Fruit fly (Drosophila melanogaster) whole organism, embryonic: ENCODE measurements around the gene M6.

Source experiments
- Aef1 ChIP-seq: fragments of 200-800 bp; sonication (Bioruptor generic); IDR thresholded peaks from 3 replicates; pipeline ENCODE4 v1.3.6; 2022; ENCODE audit warnings: missing biosample characterization, missing genetic modification characterization
- Bgb ChIP-seq: fragments of 200-800 bp; sonication (Bioruptor generic); IDR thresholded peaks from 2 replicates; pipeline ENCODE4 v1.3.6; 2022; ENCODE audit warnings: missing biosample characterization, missing genetic modification characterization; ENCODE audit not compliant: partially characterized antibody
- CG10565 ChIP-seq: fragments of 200-800 bp; sonication (Bioruptor generic); optimal IDR thresholded peaks from 3 replicates; lab custom pipeline; 2016; ENCODE audit warnings: missing biosample characterization, mild to moderate bottlenecking, missing genetic modification characterization
- CG10959 ChIP-seq: fragments of 200-800 bp; sonication (Bioruptor generic); IDR thresholded peaks from 2 replicates; pipeline ENCODE4 v1.3.6; 2022; ENCODE audit warnings: missing biosample characterization, missing genetic modification characterization
- CG11247 ChIP-seq: fragments of 200-800 bp; sonication (Bioruptor generic); IDR thresholded peaks from 2 replicates; pipeline ENCODE4 v1.3.6; 2022; ENCODE audit warnings: missing biosample characterization, missing genetic modification characterization
- CG14667 ChIP-seq: fragments of 200-800 bp; sonication (Bioruptor generic); IDR thresholded peaks from 2 replicates; pipeline ENCODE4 v1.3.6; 2022; ENCODE audit warnings: missing biosample characterization, missing genetic modification characterization
- CG14965 ChIP-seq: fragments of 200-800 bp; sonication (Bioruptor generic); optimal IDR thresholded peaks from 2 replicates; lab custom pipeline; 2016; ENCODE audit warnings: missing biosample characterization, missing genetic modification characterization, borderline replicate concordance
- CG15601 ChIP-seq: fragments of 200-800 bp; sonication (Bioruptor generic); optimal IDR thresholded peaks from 3 replicates; lab custom pipeline; 2019; ENCODE audit warnings: missing biosample characterization, mild to moderate bottlenecking, missing genetic modification characterization, moderate library complexity
- CG1602 ChIP-seq: fragments of 200-800 bp; sonication (Bioruptor generic); optimal IDR thresholded peaks from 3 replicates; lab custom pipeline; 2016; ENCODE audit warnings: missing biosample characterization, missing genetic modification characterization
- CG1647 ChIP-seq: fragments of 200-800 bp; sonication (Bioruptor generic); optimal IDR thresholded peaks from 3 replicates; lab custom pipeline; 2016; ENCODE audit warnings: missing biosample characterization, missing genetic modification characterization
- CG18764 ChIP-seq: fragments of 200-800 bp; sonication (Bioruptor generic); optimal IDR thresholded peaks from 3 replicates; lab custom pipeline; 2016; ENCODE audit warnings: missing biosample characterization, missing genetic modification characterization
- CG31388 ChIP-seq: fragments of 200-800 bp; sonication (Bioruptor generic); optimal IDR thresholded peaks from 2 replicates; lab custom pipeline; 2016; ENCODE audit warnings: missing biosample characterization, missing genetic modification characterization
- CG3281 ChIP-seq: fragments of 200-800 bp; sonication (Bioruptor generic); optimal IDR thresholded peaks from 3 replicates; lab custom pipeline; 2017; ENCODE audit warnings: missing biosample characterization, mild to moderate bottlenecking, missing genetic modification characterization
- CG4360 ChIP-seq: fragments of 200-800 bp; sonication (Bioruptor generic); IDR thresholded peaks from 2 replicates; pipeline ENCODE4 v1.3.6; 2022; ENCODE audit warnings: missing biosample characterization, missing genetic modification characterization
- CG6854 ChIP-seq: fragments of 200-800 bp; sonication (Bioruptor generic); optimal IDR thresholded peaks from 3 replicates; lab custom pipeline; 2017; ENCODE audit warnings: missing biosample characterization, mild to moderate bottlenecking, missing genetic modification characterization
- CG7928 ChIP-seq: fragments of 200-800 bp; sonication (Bioruptor generic); optimal IDR thresholded peaks from 2 replicates; lab custom pipeline; 2017; ENCODE audit warnings: missing biosample characterization, mild to moderate bottlenecking, missing genetic modification characterization
- CG8281 ChIP-seq: fragments of 200-800 bp; sonication (Bioruptor generic); optimal IDR thresholded peaks from 2 replicates; lab custom pipeline; 2018; ENCODE audit warnings: missing biosample characterization, mild to moderate bottlenecking, missing genetic modification characterization, moderate library complexity
- Chrac-16 ChIP-seq: fragments of 200-800 bp; sonication (Bioruptor generic); optimal IDR thresholded peaks from 3 replicates; lab custom pipeline; 2016; ENCODE audit warnings: missing biosample characterization, missing genetic modification characterization
- Dip2 ChIP-seq: fragments of 200-800 bp; sonication (Bioruptor generic); IDR thresholded peaks from 2 replicates; pipeline ENCODE4 v1.3.6; 2022; ENCODE audit warnings: missing biosample characterization, missing genetic modification characterization
- Doc2 ChIP-seq: fragments of 200-800 bp; sonication (Bioruptor generic); IDR thresholded peaks from 2 replicates; pipeline ENCODE4 v1.3.6; 2022; ENCODE audit warnings: missing biosample characterization, missing genetic modification characterization
- Hand ChIP-seq: fragments of 200-800 bp; sonication (Bioruptor generic); optimal IDR thresholded peaks from 2 replicates; lab custom pipeline; 2017; ENCODE audit warnings: mild to moderate bottlenecking, missing biosample characterization, missing genetic modification reagents, missing genetic modification characterization
- Hmr ChIP-seq: fragments of 200-800 bp; sonication (Bioruptor generic); optimal IDR thresholded peaks from 3 replicates; lab custom pipeline; 2017; ENCODE audit warnings: mild to moderate bottlenecking, missing biosample characterization, missing genetic modification reagents, missing genetic modification characterization
- Med ChIP-seq: fragments of 200-800 bp; sonication (Bioruptor generic); peaks from one replicate; lab custom pipeline; 2016; ENCODE audit warnings: missing biosample characterization, missing genetic modification characterization, mild to moderate bottlenecking, inconsistent platforms, moderate library complexity
- Mes4 ChIP-seq: fragments of 200-800 bp; sonication (Bioruptor generic); optimal IDR thresholded peaks from 2 replicates; lab custom pipeline; 2016; ENCODE audit warnings: missing biosample characterization, missing genetic modification characterization
- Opbp ChIP-seq: fragments of 200-800 bp; sonication (Bioruptor generic); IDR thresholded peaks from 3 replicates; pipeline ENCODE4 v1.3.6; 2022; ENCODE audit warnings: missing biosample characterization, missing genetic modification characterization; ENCODE audit not compliant: partially characterized antibody
- Pdp1 ChIP-seq, 2 experiments: fragments of 200-800 bp; sonication (Bioruptor generic); optimal IDR thresholded peaks; 3 replicates each; lab custom pipeline; 2016; ENCODE audit warnings: missing biosample characterization in 2 of 2, missing genetic modification characterization in 2 of 2, mild to moderate bottlenecking in 1 of 2, moderate library complexity in 1 of 2
- Rfx ChIP-seq: fragments of 200-800 bp; sonication (Bioruptor generic); IDR thresholded peaks from 2 replicates; pipeline ENCODE4 v1.3.6; 2022; ENCODE audit warnings: missing biosample characterization, missing genetic modification characterization
- Rx ChIP-seq: fragments of 200-800 bp; sonication (Bioruptor generic); IDR thresholded peaks from 2 replicates; pipeline ENCODE4 v1.3.6; 2022; ENCODE audit warnings: missing biosample characterization, missing genetic modification characterization
- Taf1 ChIP-seq: fragments of 200-800 bp; sonication (Bioruptor generic); IDR thresholded peaks from 2 replicates; pipeline ENCODE4 v1.3.6; 2022; ENCODE audit warnings: missing biosample characterization, missing genetic modification characterization
- az2 ChIP-seq: fragments of 200-800 bp; sonication (Bioruptor generic); optimal IDR thresholded peaks from 3 replicates; lab custom pipeline; 2016; ENCODE audit warnings: missing biosample characterization, missing genetic modification characterization
- bigmax ChIP-seq: fragments of 200-800 bp; sonication (Bioruptor generic); optimal IDR thresholded peaks from 2 replicates; lab custom pipeline; 2018; ENCODE audit warnings: missing biosample characterization, mild to moderate bottlenecking, missing genetic modification characterization
- cad ChIP-seq: fragments of >200 bp; optimal IDR thresholded peaks from 2 replicates; lab custom pipeline; 2017; ENCODE audit warnings: missing biosample characterization, missing genetic modification characterization
- chn ChIP-seq: fragments of 200-800 bp; sonication (Bioruptor generic); optimal IDR thresholded peaks from 2 replicates; lab custom pipeline; 2016; ENCODE audit warnings: missing biosample characterization, missing genetic modification characterization
- ci ChIP-seq: fragments of 200-800 bp; sonication (Bioruptor generic); IDR thresholded peaks from 3 replicates; pipeline ENCODE4 v1.3.6; 2022; ENCODE audit warnings: missing biosample characterization, missing genetic modification characterization
- crol ChIP-seq: fragments of 200-800 bp; sonication (Bioruptor generic); IDR thresholded peaks from 2 replicates; pipeline ENCODE4 v1.3.6; 2022; ENCODE audit warnings: missing biosample characterization, missing genetic modification characterization
- eve ChIP-seq, 2 experiments: fragments of >200 bp; optimal IDR thresholded peaks; 2 replicates each; lab custom pipeline; 2017; ENCODE audit warnings: missing biosample characterization in 2 of 2, missing genetic modification characterization in 2 of 2
- ewg ChIP-seq: fragments of 200-800 bp; sonication (Bioruptor generic); optimal IDR thresholded peaks from 3 replicates; lab custom pipeline; 2017; ENCODE audit warnings: mild to moderate bottlenecking, missing biosample characterization, missing genetic modification reagents, missing genetic modification characterization
- fd3F ChIP-seq: fragments of 200-800 bp; sonication (Bioruptor generic); optimal IDR thresholded peaks from 2 replicates; lab custom pipeline; 2018; ENCODE audit warnings: missing biosample characterization, mild to moderate bottlenecking, missing genetic modification characterization, moderate library complexity
- ken ChIP-seq: fragments of 200-800 bp; sonication (Bioruptor generic); IDR thresholded peaks from 3 replicates; pipeline ENCODE4 v1.3.6; 2022; ENCODE audit warnings: missing biosample characterization, missing genetic modification characterization
- lab ChIP-seq: fragments of 200-800 bp; sonication (Bioruptor generic); optimal IDR thresholded peaks from 3 replicates; lab custom pipeline; 2017; ENCODE audit warnings: missing biosample characterization, missing genetic modification characterization, mild to moderate bottlenecking, moderate library complexity, missing genetic modification reagents
- lilli ChIP-seq: fragments of 200-800 bp; sonication (Bioruptor generic); optimal IDR thresholded peaks from 3 replicates; lab custom pipeline; 2016; ENCODE audit warnings: missing biosample characterization, missing genetic modification characterization
- otp ChIP-seq: fragments of 200-800 bp; sonication (Bioruptor generic); IDR thresholded peaks from 3 replicates; pipeline ENCODE4, ENCODE4 v1.3.6; 2022; ENCODE audit warnings: missing biosample characterization, missing genetic modification characterization
- p53 ChIP-seq: fragments of 200-800 bp; sonication (Bioruptor generic); optimal IDR thresholded peaks from 2 replicates; lab custom pipeline; 2016; ENCODE audit warnings: missing biosample characterization, missing genetic modification characterization
- peb ChIP-seq: fragments of 200-800 bp; sonication (Bioruptor generic); IDR thresholded peaks from 2 replicates; pipeline ENCODE4 v1.3.6; 2022; ENCODE audit warnings: missing biosample characterization, missing genetic modification characterization
- rib ChIP-seq: fragments of 200-800 bp; sonication (Bioruptor generic); IDR thresholded peaks from 2 replicates; pipeline ENCODE4 v1.3.6; 2022; ENCODE audit warnings: missing biosample characterization, missing genetic modification characterization
- scrt ChIP-seq: fragments of 200-800 bp; sonication (Bioruptor generic); optimal IDR thresholded peaks from 2 replicates; lab custom pipeline; 2018; ENCODE audit warnings: missing biosample characterization, mild to moderate bottlenecking, missing genetic modification characterization, moderate library complexity
- sens ChIP-seq: fragments of 200-800 bp; sonication (Bioruptor generic); peaks from one replicate; lab custom pipeline; 2016; ENCODE audit warnings: missing biosample characterization, missing genetic modification characterization
- seq ChIP-seq: fragments of 200-800 bp; sonication (Bioruptor generic); IDR thresholded peaks from 2 replicates; pipeline ENCODE4 v1.3.6; 2022; ENCODE audit warnings: missing biosample characterization, missing genetic modification characterization
- sna ChIP-seq: fragments of 200-800 bp; sonication (Bioruptor generic); IDR thresholded peaks from 2 replicates; pipeline ENCODE4 v1.3.6; 2022; ENCODE audit warnings: missing biosample characterization, missing genetic modification characterization; ENCODE audit not compliant: partially characterized antibody
- stc ChIP-seq: fragments of 200-800 bp; sonication (Bioruptor generic); IDR thresholded peaks from 2 replicates; pipeline ENCODE4 v1.3.6; 2022; ENCODE audit warnings: missing biosample characterization, missing genetic modification characterization
- tin ChIP-seq: fragments of 200-800 bp; sonication (Bioruptor generic); optimal IDR thresholded peaks from 3 replicates; lab custom pipeline; 2016; ENCODE audit warnings: missing biosample characterization, missing genetic modification characterization
- tna ChIP-seq: fragments of 200-800 bp; sonication (Bioruptor generic); IDR thresholded peaks from 2 replicates; pipeline ENCODE4 v1.3.6; 2022; ENCODE audit warnings: missing biosample characterization, missing genetic modification characterization; ENCODE audit not compliant: partially characterized antibody
- ttk ChIP-seq: fragments of 200-800 bp; sonication (Bioruptor generic); IDR thresholded peaks from 2 replicates; pipeline ENCODE4 v2.1.2; 2022; ENCODE audit warnings: missing biosample characterization, missing genetic modification characterization

Gene M6

dm6 chr3L:21536857-21537256 lies 29.2 kb downstream of the M6 start, which contains the start of gene Rpn10 (continued):
- TF ChIP-seq Pdp1 (GFP tag; optimal IDR thresholded peaks at IDR 0.05; lab: Kevin White, UChicago) = peak; percentile 8 to 86
- TF ChIP-seq Bgb (GFP tag; lab: Robert Waterston, UW) = peak; percentile 99
- TF ChIP-seq CG1602 (GFP tag; lab: Kevin White, UChicago) = peak; percentile 23
- TF ChIP-seq rib (GFP tag; lab: Robert Waterston, UW) = no peak
- no peak for TF ChIP-seq Mes4 (GFP tag; lab: Kevin White, UChicago)
- no peak for TF ChIP-seq ken (GFP tag; lab: Robert Waterston, UW)
- TF ChIP-seq sens (GFP tag; lab: Kevin White, UChicago) = peak; percentile 46
- no peak for TF ChIP-seq seq (GFP tag; lab: Robert Waterston, UW)
- peak; percentile 11 for TF ChIP-seq CG15601
- peak; percentile 7 for TF ChIP-seq tin (GFP tag; lab: Kevin White, UChicago)
- TF ChIP-seq Aef1 (GFP tag; lab: Robert Waterston, UW) = no peak
- no peak for TF ChIP-seq ci (GFP tag; lab: Robert Waterston, UW)
- TF ChIP-seq CG14965 (GFP tag; lab: Kevin White, UChicago) = no peak
- TF ChIP-seq az2 = peak; percentile 6
- no peak for TF ChIP-seq CG31388 (GFP tag; lab: Kevin White, UChicago)
- TF ChIP-seq chn (GFP tag; lab: Kevin White, UChicago) = peak; percentile 40
- TF ChIP-seq Doc2 (GFP tag; lab: Robert Waterston, UW) = no peak
- no peak for TF ChIP-seq Hand (GFP tag; lab: Kevin White, UChicago)
- no peak for TF ChIP-seq CG11247 (GFP tag; lab: Robert Waterston, UW)
- TF ChIP-seq ttk (GFP tag; lab: Robert Waterston, UW) = no peak
- no peak for TF ChIP-seq CG8281 (tag; lab: Kevin White, UChicago)
- no peak for TF ChIP-seq eve (GFP tag; optimal IDR thresholded peaks at IDR 0.05; lab: Kevin White, UChicago)
- peak; percentile 98 for TF ChIP-seq Opbp (GFP tag; lab: Robert Waterston, UW)
- TF ChIP-seq CG10959 (GFP tag; lab: Robert Waterston, UW) = no peak
- no peak for TF ChIP-seq CG1647 (GFP tag; lab: Kevin White, UChicago)
- TF ChIP-seq tna (GFP tag; lab: Robert Waterston, UW) = peak; percentile 94
- TF ChIP-seq CG4360 (GFP tag; lab: Robert Waterston, UW) = no peak
- TF ChIP-seq Rfx = peak; percentile 65; the same call in 1 of the 2 replicates
- no peak for TF ChIP-seq CG6854
- no peak for TF ChIP-seq fd3F (GFP tag; lab: Kevin White, UChicago)
- TF ChIP-seq p53 (GFP tag; lab: Kevin White, UChicago) = peak; percentile 31
- TF ChIP-seq Dip2 (GFP tag; lab: Robert Waterston, UW) = no peak
- TF ChIP-seq CG14667 (GFP tag; lab: Robert Waterston, UW) = no peak
- peak; percentile 49 for TF ChIP-seq Chrac-16
- no peak for TF ChIP-seq CG3281
- TF ChIP-seq Taf1 (GFP tag; lab: Robert Waterston, UW) = no peak
- TF ChIP-seq Hmr (GFP tag; lab: Kevin White, UChicago) = no peak
- no peak for TF ChIP-seq scrt (GFP tag; lab: Kevin White, UChicago)
- peak; percentile 85 for TF ChIP-seq Med (GFP tag; lab: Kevin White, UChicago)
- TF ChIP-seq cad = no peak
- peak; percentile 42 for TF ChIP-seq lilli (GFP tag; lab: Kevin White, UChicago)
- TF ChIP-seq bigmax (GFP tag; lab: Kevin White, UChicago) = no peak
- no peak for TF ChIP-seq CG10565 (GFP tag; lab: Kevin White, UChicago)
- TF ChIP-seq crol (GFP tag; lab: Robert Waterston, UW) = no peak
- TF ChIP-seq otp (GFP tag; lab: Robert Waterston, UW) = no peak
- peak; percentile 94 for TF ChIP-seq sna (GFP tag; lab: Robert Waterston, UW)
- no peak for TF ChIP-seq Rx (GFP tag; lab: Robert Waterston, UW)
- TF ChIP-seq peb (GFP tag; lab: Robert Waterston, UW) = no peak
- no peak for TF ChIP-seq CG7928
- no peak for TF ChIP-seq CG18764 (GFP tag; lab: Kevin White, UChicago)
- TF ChIP-seq ewg (GFP tag; lab: Kevin White, UChicago) = no peak
- TF ChIP-seq lab (GFP tag; lab: Kevin White, UChicago) = no peak
- TF ChIP-seq stc (GFP tag; lab: Robert Waterston, UW) = no peak
